Worm (Caenorhabditis elegans) whole organism, L3 larva: Measurements from ENCODE around the gene C28D4.7.

ENCODE experiments used
- daf-12 ChIP-seq: fragments of 150-350 bp; optimal IDR thresholded peaks from 2 replicates; lab custom pipeline; 2014; ENCODE audit warnings: missing biosample characterization, missing genetic modification reagents, missing genetic modification characterization
- elt-2 ChIP-seq: sonication (generic microtip); optimal IDR thresholded peaks from 2 replicates; lab custom pipeline; 2016; ENCODE audit warnings: missing genetic modification reagents, mild to moderate bottlenecking, missing genetic modification characterization, missing compliant biosample characterization
- lin-15B ChIP-seq: fragments of 150-350 bp; optimal IDR thresholded peaks from 2 replicates; lab custom pipeline; 2014; ENCODE audit warnings: missing biosample characterization, missing genetic modification characterization
- snpc-4 ChIP-seq: fragments of 150-350 bp; optimal IDR thresholded peaks from 2 replicates; lab custom pipeline; 2014; ENCODE audit warnings: missing biosample characterization, missing genetic modification characterization
- unc-62 ChIP-seq: fragments of 150-350 bp; sonication (generic microtip); optimal IDR thresholded peaks from 4 replicates; lab custom pipeline; 2014; ENCODE audit warnings: missing biosample characterization, missing genetic modification reagents, missing genetic modification characterization

ce11 chrIV:9772096-9772720 lies 29.3 kb upstream of the C28D4.7 start, which contains the start of gene cav-1:
- TF ChIP-seq lin-15B (tag; lab: Kevin White, UChicago) (no peak), snpc-4 (tag; lab: Kevin White, UChicago) (no peak), unc-62 (GFP tag; lab: Kevin White, UChicago) (no peak), elt-2 (no peak), daf-12 (tag; lab: Kevin White, UChicago) (no peak)
